Worm (Caenorhabditis elegans) whole organism, L4/young adult: Measurements from ENCODE around the gene T07E3.3.

ENCODE experiments used
- W03F9.2 ChIP-seq: fragments of 150-350 bp; optimal IDR thresholded peaks from 2 replicates; lab custom pipeline; 2014; ENCODE audit warnings: missing biosample characterization, missing genetic modification characterization
- dao-5 ChIP-seq: sonication (generic microtip); optimal IDR thresholded peaks from 2 replicates; lab custom pipeline; 2016; ENCODE audit warnings: missing genotype, missing genetic modification characterization, moderate library complexity, missing compliant biosample characterization
- him-1 ChIP-seq: sonication (generic microtip); optimal IDR thresholded peaks from 2 replicates; lab custom pipeline; 2016; ENCODE audit warnings: missing genotype, missing genetic modification reagents, missing genetic modification characterization, missing compliant biosample characterization

The T07E3.3 gene

DNA sequence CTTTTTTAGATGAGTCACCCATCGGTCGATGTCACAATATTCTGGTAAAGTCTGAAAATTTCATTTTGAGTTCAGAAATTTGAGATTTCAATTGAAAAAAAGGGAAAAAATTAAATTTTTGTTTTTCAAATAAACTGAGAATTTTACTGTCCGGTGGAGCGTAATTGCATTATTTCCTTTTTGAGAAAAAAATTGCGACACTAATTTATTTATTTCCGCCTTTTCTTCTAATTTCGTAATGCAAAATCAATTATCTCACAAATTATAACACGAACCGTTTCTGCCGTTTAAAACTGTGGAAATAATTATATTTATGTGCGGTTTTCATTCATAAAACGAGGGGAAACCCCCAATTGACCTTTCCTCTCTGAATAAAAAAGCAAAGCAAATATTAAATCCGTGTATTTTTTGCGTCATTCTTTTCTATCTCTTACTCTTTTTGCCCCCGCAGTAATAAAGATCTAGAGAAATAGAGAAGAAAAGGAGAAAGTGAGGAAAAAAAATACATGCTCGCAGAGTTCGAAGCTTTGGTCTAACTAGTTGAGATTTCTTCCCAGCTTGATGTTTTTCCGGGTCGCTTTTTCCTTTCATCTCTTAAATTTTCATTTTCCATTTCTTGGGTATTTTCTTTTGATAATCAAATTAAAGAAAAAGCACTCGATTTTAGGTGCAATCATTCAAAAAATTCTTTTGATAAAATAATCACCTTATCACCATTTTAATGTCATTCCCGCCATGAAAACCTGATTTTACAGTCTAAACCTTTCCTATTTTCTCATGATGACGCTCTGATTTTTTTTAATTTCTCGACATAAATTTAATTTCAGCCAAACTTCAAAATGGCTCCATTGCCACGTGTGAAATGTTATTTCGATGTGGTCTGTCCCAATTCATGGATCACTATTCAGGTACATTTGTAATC is at the start of gene T07E3.3, which contains the start of gene brc-2:
TSS of gene T07E3.3 (plus strand) at position 822 of the 922 bp plus-strand sequence.
TSS of gene brc-2 (minus strand) at position 51 of the 922 bp plus-strand sequence.
- no peak for TF ChIP-seq him-1
- TF ChIP-seq W03F9.2 (tag; lab: Kevin White, UChicago): no peak
- no peak for TF ChIP-seq dao-5 (tag; lab: Kevin White, UChicago)

DNA sequence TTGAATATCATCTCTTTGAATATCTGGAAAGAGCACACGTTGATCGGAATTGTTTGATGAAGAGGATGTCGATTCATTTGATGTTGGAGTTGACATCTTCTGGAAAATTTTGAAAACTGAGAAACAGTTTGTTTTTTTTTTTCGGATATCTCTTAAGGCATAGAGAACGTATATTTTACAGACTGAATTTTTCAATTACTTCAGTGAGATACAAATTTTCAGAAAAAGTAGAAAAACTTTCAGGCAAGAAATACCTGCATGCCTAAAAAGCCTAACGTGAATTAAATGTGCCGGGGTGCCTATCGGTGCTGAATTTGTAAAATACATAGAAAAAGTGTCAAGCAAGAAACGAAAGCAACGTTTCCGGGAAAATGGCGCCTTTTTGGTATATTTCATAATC is 47.0 kb upstream of the T07E3.3 start, which contains the start of gene zak-1:
TSS of gene zak-1 (minus strand) at position 101 of the 400 bp plus-strand sequence.
- TF ChIP-seq W03F9.2 (tag; lab: Kevin White, UChicago) (no peak), dao-5 (tag; lab: Kevin White, UChicago) (no peak), him-1 (no peak)

DNA sequence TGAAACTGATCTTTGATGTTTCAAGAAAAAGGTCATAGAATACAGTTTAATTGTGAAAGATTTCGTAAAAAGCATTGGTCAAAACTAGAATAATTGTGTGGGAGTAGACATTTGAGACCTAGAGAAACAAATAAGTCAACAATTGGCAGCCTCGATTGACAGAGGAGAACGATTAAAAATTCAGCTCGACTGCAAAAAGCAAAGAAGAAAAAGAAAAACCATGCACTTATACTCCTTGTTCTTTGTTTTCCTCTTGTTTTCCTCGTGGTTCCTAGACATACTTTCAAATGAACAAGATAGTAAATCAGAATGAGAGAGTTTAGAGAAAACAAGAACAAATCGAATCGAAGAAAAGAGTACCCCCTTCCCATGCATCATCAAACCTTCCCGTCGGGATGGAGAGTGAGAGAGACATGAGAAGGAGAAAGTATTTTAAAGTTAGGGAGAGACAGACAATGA is 46.3 kb upstream of the T07E3.3 start:
- TF ChIP-seq him-1 (no peak), W03F9.2 (tag; lab: Kevin White, UChicago) (no peak), dao-5 (tag; lab: Kevin White, UChicago) (no peak)

DNA sequence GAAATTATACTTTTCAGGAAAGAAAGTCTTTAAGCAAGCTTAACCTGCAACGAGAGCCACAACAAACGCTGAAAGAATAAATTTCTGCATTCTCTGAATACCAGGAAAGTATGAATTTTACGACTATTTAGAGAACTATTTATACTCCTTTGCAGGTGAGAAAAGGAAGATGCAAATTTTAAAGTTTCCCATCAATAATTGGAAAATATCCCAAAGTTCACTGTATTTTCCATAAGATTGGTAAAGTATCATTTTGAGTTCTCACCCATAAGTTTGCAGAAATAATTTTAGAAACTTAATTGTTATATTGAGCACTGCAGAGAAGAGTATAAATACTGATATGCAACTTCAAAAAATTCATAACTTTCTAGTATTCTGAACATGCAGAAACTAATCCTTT is 44.2 kb upstream of the T07E3.3 start, which contains the start of gene clec-158:
TSS of gene clec-158 (minus strand) at position 101 of the 400 bp plus-strand sequence.
- TF ChIP-seq dao-5 (tag; lab: Kevin White, UChicago): no peak
- TF ChIP-seq him-1: no peak
- no peak for TF ChIP-seq W03F9.2 (tag; lab: Kevin White, UChicago)

DNA sequence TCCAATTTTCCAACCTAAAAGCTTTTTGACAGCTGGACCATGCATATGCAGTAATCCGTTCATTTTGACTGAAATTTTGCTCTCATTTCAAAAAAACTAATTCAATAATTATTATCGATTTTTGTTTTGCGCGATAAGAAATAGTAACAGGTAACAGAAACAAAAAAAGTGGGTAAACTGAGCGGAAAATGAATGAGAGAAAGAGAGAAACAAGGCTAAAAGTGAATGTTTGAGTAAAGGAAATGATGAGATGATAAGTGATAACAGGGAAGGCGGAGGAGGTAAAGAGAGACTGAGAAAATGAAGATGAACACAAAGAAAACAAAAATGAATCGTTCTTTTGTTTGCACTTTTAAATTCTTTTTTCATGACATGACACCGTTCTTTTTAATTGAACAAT is 39.8 kb upstream of the T07E3.3 start, which contains the start of gene sma-3:
TSS of gene sma-3 (minus strand) at position 68 of the 400 bp plus-strand sequence.
- TF ChIP-seq him-1 (no peak), dao-5 (tag; lab: Kevin White, UChicago) (no peak), W03F9.2 (tag; lab: Kevin White, UChicago) (no peak)

DNA sequence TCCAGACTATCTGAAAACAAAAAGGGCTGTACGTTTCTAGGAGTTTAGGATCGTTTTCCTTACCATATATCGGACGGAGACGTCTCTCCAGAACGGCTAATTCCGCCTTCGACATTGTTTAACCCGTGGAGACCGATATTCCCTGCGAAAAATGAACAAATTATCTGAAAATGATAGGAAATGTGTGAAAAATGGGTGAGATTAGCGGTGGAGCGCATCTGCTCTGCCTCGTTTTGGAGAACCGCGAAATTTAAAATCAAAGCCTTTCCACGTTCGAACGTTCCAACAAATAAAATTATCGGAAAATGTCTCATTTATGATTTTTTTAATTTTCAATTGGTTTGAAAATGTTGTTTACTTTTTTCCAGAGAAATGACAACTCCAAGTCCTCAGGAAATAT is 34.4 kb upstream of the T07E3.3 start, which contains the start of the genes cra-1 and kbp-1:
TSS of gene cra-1 (minus strand) at position 193 of the 400 bp plus-strand sequence.
TSS of gene kbp-1 (plus strand) at position 366 of the 400 bp plus-strand sequence.
- no peak for TF ChIP-seq dao-5 (tag; lab: Kevin White, UChicago)
- TF ChIP-seq W03F9.2 (tag; lab: Kevin White, UChicago): no peak
- no peak for TF ChIP-seq him-1

DNA sequence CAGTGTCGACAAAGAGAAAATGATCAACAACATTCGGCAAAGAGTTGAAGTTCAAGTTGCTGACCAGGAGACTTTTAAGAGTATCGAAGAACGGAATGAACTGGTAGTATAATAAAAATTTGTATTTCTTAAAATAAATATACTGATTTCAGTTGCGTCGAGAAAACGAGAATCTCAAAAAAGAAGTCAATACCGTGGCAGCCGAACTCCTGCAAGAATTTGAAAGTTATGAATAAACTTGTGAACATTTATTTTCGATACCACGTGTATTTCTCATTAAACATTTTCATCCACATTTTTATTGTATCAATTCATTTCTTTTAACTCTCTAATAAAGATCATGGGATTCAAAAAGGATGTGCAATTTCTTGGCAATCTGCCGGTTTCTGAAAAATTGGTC is 33.7 kb upstream of the T07E3.3 start, which contains the start of gene K04C2.8:
TSS of gene K04C2.8 (plus strand) at position 301 of the 400 bp plus-strand sequence.
- TF ChIP-seq W03F9.2 (tag; lab: Kevin White, UChicago) (no peak), him-1 (no peak), dao-5 (tag; lab: Kevin White, UChicago) (no peak)

DNA sequence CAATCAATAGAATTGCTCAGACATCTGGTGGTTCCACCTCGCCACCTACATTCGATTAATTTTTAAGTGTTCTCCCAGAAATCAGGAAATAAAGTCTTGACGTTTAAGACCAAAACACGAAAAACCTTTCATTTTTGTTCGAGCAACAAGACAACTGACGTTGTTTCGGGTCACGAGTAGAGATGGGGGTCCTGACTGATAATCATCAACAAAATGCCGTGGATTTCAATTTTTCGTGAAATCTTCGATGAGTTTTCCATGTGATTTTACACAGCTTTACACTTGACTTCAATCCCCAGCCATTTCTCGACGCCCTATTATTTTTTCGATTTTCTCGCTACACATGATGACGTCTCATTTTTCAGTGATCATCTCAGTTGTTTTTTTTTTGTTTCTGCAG is 32.6 kb upstream of the T07E3.3 start:
- TF ChIP-seq W03F9.2 (tag; lab: Kevin White, UChicago) (no peak), dao-5 (tag; lab: Kevin White, UChicago) (no peak), him-1 (no peak)

DNA sequence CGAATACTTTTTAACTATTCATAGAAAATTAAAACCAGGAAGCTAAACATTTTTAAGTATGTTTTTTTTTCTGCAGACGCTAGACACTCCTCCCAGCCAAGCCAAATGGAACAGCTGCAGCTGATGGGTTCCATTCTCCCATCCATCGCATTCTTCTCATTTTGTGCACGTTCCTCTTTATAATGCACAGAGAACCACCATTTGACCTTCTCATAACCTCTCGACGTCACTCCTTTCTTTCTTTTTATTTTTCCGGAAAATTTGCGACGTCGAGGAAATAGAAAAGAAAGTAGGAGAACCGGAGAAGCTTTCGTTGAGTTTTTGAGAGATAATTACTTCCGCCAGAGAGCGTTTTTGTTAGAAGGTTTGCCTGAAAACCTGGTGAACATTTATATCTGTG is 32.0 kb upstream of the T07E3.3 start:
- TF ChIP-seq dao-5 (tag; lab: Kevin White, UChicago) (no peak), W03F9.2 (tag; lab: Kevin White, UChicago) (no peak), him-1 (no peak)

DNA sequence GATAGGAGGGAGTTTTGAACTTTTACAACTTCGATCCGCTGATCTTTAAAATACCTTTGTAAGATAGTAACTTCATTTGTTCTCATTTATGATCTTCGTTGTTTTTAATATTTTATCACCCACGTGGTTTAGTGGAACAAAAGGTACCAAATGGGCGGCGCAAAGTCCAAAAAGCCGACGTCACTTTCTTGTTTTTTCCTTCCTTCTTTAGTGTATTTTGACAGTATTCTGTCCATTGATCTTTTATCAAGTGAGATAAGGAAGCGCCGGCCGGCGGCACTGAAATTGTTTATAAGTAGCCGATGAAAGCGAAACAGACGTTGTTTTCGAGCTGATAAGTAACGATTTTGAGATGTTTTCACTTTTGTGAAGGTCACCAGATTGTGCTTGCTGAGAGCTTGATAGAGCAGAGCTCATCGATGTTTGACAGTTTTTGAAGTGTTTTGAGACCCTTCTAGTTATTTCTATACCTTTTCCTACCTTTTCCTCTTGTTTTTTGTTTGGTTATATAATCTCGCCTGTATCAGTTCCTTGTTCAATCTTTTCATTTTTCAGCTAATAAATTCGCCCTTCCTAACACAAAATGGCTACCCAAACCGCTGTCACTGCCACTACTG is 31.0 kb upstream of the T07E3.3 start, which contains the start of gene K04C2.3:
TSS of gene K04C2.3 (plus strand) at position 556 of the 617 bp plus-strand sequence.
- TF ChIP-seq him-1: peak; percentile 4
- no peak for TF ChIP-seq dao-5 (tag; lab: Kevin White, UChicago)
- TF ChIP-seq W03F9.2 (tag; lab: Kevin White, UChicago): no peak

DNA sequence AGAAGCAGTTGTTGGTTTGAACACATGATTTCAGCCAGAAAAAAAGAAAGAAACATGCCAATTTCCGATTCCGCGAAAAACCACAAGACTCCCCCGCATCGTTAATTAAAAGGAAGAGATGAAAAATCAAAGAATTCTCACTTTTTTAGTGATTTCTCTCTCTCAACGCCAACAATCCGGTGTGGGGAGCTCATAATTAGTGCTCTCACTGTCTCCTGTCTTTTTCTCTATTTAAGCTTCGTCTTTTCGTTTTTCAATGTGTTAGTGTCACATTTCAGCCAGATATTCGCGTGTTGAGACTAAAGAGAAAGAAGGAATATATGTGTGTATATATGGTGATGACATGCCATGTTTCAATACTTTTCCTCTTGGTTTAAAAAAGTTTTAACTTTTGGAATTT is 30.0 kb upstream of the T07E3.3 start:
- TF ChIP-seq W03F9.2 (tag; lab: Kevin White, UChicago) (no peak), him-1 (peak; percentile 25)

DNA sequence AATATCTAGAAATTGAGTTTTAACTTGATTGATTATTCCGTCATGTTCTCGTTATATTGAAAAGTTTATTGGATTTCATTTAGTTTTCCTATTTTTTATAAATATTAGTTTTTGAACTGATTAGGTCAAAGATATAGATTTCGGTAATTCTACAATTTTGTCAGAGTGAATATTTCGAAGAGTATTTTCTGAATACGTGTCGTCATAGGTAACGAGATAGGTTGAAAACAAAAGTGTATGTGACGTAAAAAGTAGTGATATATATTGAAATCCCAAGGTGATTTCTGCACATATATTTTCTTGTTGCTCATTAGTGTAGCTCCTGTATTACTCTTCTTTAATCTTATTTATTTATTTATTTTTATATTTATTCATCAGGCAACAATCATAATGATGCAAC is 22.9 kb upstream of the T07E3.3 start, which contains the start of gene K04C2.7:
TSS of gene K04C2.7 (plus strand) at position 301 of the 400 bp plus-strand sequence.
- no peak for TF ChIP-seq dao-5 (tag; lab: Kevin White, UChicago)
- TF ChIP-seq him-1: no peak
- no peak for TF ChIP-seq W03F9.2 (tag; lab: Kevin White, UChicago)

DNA sequence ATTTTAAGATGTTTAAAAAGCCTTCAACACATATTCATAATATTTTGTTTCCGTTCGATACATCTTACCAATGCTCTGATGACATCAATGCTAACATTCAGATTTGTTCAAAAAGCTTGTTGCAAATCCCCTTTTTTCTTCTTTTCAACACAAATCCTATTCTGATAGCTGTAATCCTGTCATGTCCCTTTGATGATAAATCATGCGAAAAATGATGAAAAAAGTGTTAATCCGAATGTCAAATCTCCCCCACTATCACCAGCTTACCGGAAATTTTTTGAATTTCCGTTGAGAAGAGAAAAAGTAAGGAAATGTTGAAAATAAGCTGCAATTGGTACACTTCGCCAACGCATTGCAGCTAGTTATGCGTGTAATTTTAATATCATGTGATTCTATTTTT is 21.9 kb upstream of the T07E3.3 start:
- TF ChIP-seq W03F9.2 (tag; lab: Kevin White, UChicago) (no peak), dao-5 (tag; lab: Kevin White, UChicago) (no peak), him-1 (no peak)
